Worm (Caenorhabditis elegans): ENCODE measurements around the gene chtb-1.

ce11 chrIII:9335076-9335475 is 20.2 kb downstream of the chtb-1 start:
- TF ChIP-seq unc-62 (GFP tag; optimal IDR thresholded peaks at IDR 0.05): no peak
- no peak for TF ChIP-seq pqm-1 (tag; optimal IDR thresholded peaks at IDR 0.05)
- TF ChIP-seq lsy-2 (tag; optimal IDR thresholded peaks at IDR 0.05): no peak
- TF ChIP-seq snpc-4 (tag; optimal IDR thresholded peaks at IDR 0.05): no peak
- no peak for TF ChIP-seq nhr-11 (tag; optimal IDR thresholded peaks at IDR 0.05)

Data from whole organism, L1 larva.